Worm (Caenorhabditis elegans) whole organism, L3 larva: ENCODE results near the gene hrpf-2.

Source experiments
- ceh-82 ChIP-seq: fragments of 150-350 bp; optimal IDR thresholded peaks from 2 replicates; lab custom pipeline; 2014; ENCODE audit warnings: missing biosample characterization, missing genetic modification characterization
- daf-12 ChIP-seq: fragments of 150-350 bp; optimal IDR thresholded peaks from 2 replicates; lab custom pipeline; 2014; ENCODE audit warnings: missing biosample characterization, missing genetic modification reagents, missing genetic modification characterization
- elt-3 ChIP-seq, 3 experiments: fragments of 150-350 bp in 1 of 3; sonication (generic microtip) in 2 of 3; optimal IDR thresholded peaks; 2 replicates in 2 of 3; 4 replicates in 1 of 3; lab custom pipeline; 2014 to 2017; ENCODE audit warnings: missing biosample characterization in 3 of 3, missing genetic modification characterization in 3 of 3
- fkh-10 ChIP-seq: sonication (generic microtip); optimal IDR thresholded peaks from 2 replicates; lab custom pipeline; 2017; ENCODE audit warnings: missing biosample characterization, missing genetic modification reagents, missing genetic modification characterization
- fos-1 ChIP-seq: fragments of 150-350 bp; optimal IDR thresholded peaks from 2 replicates; lab custom pipeline; 2014; ENCODE audit warnings: missing biosample characterization, missing genetic modification characterization
- lin-39 ChIP-seq: fragments of 150-350 bp; optimal IDR thresholded peaks from 2 replicates; lab custom pipeline; 2018; ENCODE audit warnings: missing biosample characterization, missing genetic modification reagents, missing genetic modification characterization
- mdl-1 ChIP-seq: fragments of 150-350 bp; optimal IDR thresholded peaks from 2 replicates; lab custom pipeline; 2014; ENCODE audit warnings: missing biosample characterization, missing genetic modification characterization
- nhr-12 ChIP-seq: fragments of 150-350 bp; optimal IDR thresholded peaks from 2 replicates; lab custom pipeline; 2014; ENCODE audit warnings: missing biosample characterization, missing genetic modification characterization
- nhr-28 ChIP-seq: fragments of 150-350 bp; optimal IDR thresholded peaks from 2 replicates; lab custom pipeline; 2014; ENCODE audit warnings: missing biosample characterization, missing genetic modification characterization
- nhr-77 ChIP-seq: fragments of 150-350 bp; optimal IDR thresholded peaks from 2 replicates; lab custom pipeline; 2014; ENCODE audit warnings: missing biosample characterization, missing genetic modification characterization
- unc-39 ChIP-seq: sonication (generic microtip); optimal IDR thresholded peaks from 4 replicates; lab custom pipeline; 2017; ENCODE audit warnings: missing biosample characterization, missing genetic modification characterization
- unc-62 ChIP-seq: fragments of 150-350 bp; sonication (generic microtip); optimal IDR thresholded peaks from 4 replicates; lab custom pipeline; 2014; ENCODE audit warnings: missing biosample characterization, missing genetic modification reagents, missing genetic modification characterization
- ztf-11 ChIP-seq: fragments of 150-350 bp; optimal IDR thresholded peaks from 2 replicates; lab custom pipeline; 2014; ENCODE audit warnings: missing biosample characterization, missing genetic modification characterization
- ztf-4 ChIP-seq: fragments of 150-350 bp; optimal IDR thresholded peaks from 2 replicates; lab custom pipeline; 2014; ENCODE audit warnings: missing biosample characterization, missing genetic modification characterization

DNA sequence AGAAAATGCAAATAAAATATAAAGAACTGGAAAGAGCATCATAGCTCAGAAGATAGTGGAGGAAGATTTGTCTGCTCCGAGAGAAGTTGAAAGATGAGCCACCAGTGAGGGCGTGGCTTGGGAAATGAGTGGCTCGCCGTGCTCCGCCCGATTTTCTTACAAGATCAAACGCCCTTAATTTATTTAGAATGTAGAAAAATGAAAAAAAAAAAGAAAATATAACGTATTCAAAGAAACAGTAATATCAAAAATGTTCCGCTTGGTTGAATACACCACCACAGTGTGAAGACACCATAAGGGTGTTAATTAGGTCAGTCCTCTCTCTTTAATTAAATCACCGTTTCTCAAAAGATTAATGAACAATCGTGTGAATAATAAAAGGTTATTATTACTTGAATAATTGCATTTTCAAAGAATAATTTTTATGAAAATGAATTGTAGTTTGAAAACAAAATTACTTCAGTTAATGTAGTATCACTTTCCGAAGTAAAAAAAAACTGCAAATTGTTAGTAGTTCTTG, 26.1 kb upstream of the hrpf-2 start, which contains the start of gene sfrp-1:
- TF ChIP-seq ceh-82 (tag; lab: Kevin White, UChicago) (no peak), unc-39 (no peak), ztf-4 (tag; lab: Kevin White, UChicago) (no peak), lin-39 (tag; lab: Kevin White, UChicago) (no peak), daf-12 (tag; lab: Kevin White, UChicago) (no peak), fkh-10 (GFP tag; lab: Kevin White, UChicago) (no peak), elt-3 (tag; optimal IDR thresholded peaks at IDR 0.05; lab: Kevin White, UChicago) (no peak), mdl-1 (no peak), nhr-77 (tag; lab: Kevin White, UChicago) (no peak), ztf-11 (no peak), unc-62 (GFP tag; lab: Kevin White, UChicago) (no peak), nhr-28 (tag; lab: Kevin White, UChicago) (no peak), nhr-12 (tag; lab: Kevin White, UChicago) (no peak), fos-1 (tag; lab: Kevin White, UChicago) (no peak)
